Worm (Caenorhabditis elegans) whole organism, L4 larva: ENCODE results near the gene cnx-1.

Experiments used
- F49E8.2 ChIP-seq: sonication (generic microtip); optimal IDR thresholded peaks from 2 replicates; lab custom pipeline; 2016; ENCODE audit warnings: missing compliant biosample characterization, mild to moderate bottlenecking, missing genetic modification characterization, borderline replicate concordance
- R02D3.7 ChIP-seq: fragments of 150-350 bp; sonication (generic microtip); optimal IDR thresholded peaks from 3 replicates; lab custom pipeline; 2014; ENCODE audit warnings: missing biosample characterization, missing genetic modification characterization
- egl-27 ChIP-seq: sonication (generic microtip); optimal IDR thresholded peaks from 3 replicates; lab custom pipeline; 2017; ENCODE audit warnings: missing biosample characterization, missing genetic modification reagents, missing genetic modification characterization
- hlh-30 ChIP-seq: sonication (generic microtip); optimal IDR thresholded peaks from 2 replicates; lab custom pipeline; 2017; ENCODE audit warnings: antibody characterized with exemption, mild to moderate bottlenecking, missing genetic modification characterization, missing compliant biosample characterization; ENCODE audit not compliant: insufficient read depth
- nhr-10 ChIP-seq: fragments of 150-350 bp; optimal IDR thresholded peaks from 2 replicates; lab custom pipeline; 2014; ENCODE audit warnings: missing biosample characterization, missing genetic modification characterization
- nhr-28 ChIP-seq: fragments of 150-350 bp; optimal IDR thresholded peaks from 2 replicates; lab custom pipeline; 2014; ENCODE audit warnings: missing biosample characterization, missing genetic modification characterization
- pha-4 ChIP-seq, 2 experiments: fragments of 150-350 bp in 1 of 2; fragments of 200-800 bp in 1 of 2; sonication (Bioruptor generic) in 1 of 2; IDR thresholded peaks in 1 of 2; optimal IDR thresholded peaks in 1 of 2; 2 replicates each; pipeline versions ENCODE4 v1.3.6 to Lab custom; 2014 to 2022; ENCODE audit warnings: missing genetic modification characterization in 2 of 2, missing genetic modification reagents in 2 of 2, missing biosample characterization in 1 of 2, missing compliant biosample characterization in 1 of 2
- rbr-2 ChIP-seq: sonication (generic microtip); optimal IDR thresholded peaks from 2 replicates; lab custom pipeline; 2016; ENCODE audit warnings: missing genotype, missing genetic modification characterization, missing compliant biosample characterization
- unc-39 ChIP-seq: sonication (generic microtip); optimal IDR thresholded peaks from 2 replicates; lab custom pipeline; 2017; ENCODE audit warnings: missing biosample characterization, missing genetic modification characterization
- unc-62 ChIP-seq, 3 experiments: fragments of 150-350 bp in 1 of 3; sonication (generic microtip); optimal IDR thresholded peaks in 2 of 3; peaks in 1 of 3; 1 replicate in 1 of 3; 2 replicates in 2 of 3; lab custom pipeline; 2014 to 2017; ENCODE audit warnings: missing biosample characterization in 3 of 3, missing genetic modification characterization in 3 of 3, missing genetic modification reagents in 3 of 3, missing genotype in 1 of 3

DNA sequence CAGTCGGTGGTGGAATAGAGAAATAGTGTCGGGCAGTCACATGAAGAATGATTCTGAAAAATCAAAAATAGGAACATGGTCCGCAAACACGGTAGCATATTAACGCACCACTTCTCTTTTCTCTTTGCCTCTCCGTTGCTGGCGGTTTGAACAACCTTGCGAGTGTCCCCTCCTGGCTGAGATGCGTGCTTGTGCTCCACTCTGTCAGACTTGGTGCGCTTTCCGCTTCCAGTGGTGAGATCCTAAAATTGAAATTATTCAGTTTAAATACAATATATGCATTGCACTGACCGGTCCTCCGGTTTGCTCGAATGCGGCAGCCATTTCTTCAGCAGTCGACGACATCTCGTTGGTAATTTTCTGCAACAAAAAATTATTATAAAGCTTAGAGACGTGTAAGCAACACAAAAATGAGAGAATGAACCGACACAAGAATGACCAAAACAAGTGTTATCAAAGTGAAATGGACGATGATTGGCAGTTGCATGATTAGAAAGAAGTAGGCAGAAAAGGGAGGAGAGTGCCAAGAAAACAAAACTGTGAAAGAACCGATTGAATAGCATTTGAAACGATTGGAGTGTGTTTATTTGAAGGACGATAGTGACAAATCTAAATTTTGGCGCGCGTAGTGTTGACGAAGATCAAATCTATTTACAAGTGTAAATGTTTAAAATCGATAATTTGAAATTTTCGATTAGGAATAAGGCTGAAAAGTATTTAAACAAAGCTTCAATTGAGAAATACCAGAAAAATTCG is 8.3 kb upstream of the cnx-1 start, which contains the start of gene ZK632.9:
- TF ChIP-seq hlh-30 (tag; lab: Kevin White, UChicago) (no peak), unc-62 (GFP tag; optimal IDR thresholded peaks at IDR 0.05 in 1 of 2; lab: Kevin White, UChicago) (peak in 1 of 2 experiments; percentile 56), unc-62 (tag; optimal IDR thresholded peaks at IDR 0.05; lab: Kevin White, UChicago) (no peak), F49E8.2 (tag; lab: Kevin White, UChicago) (no peak), unc-39 (no peak), pha-4 (GFP tag; IDR thresholded peaks at IDR 0.05; lab: Robert Waterston, UW) (0 out of 2 replicates have a peak, but pooled peaks have one; percentile 32), pha-4 (tag; optimal IDR thresholded peaks at IDR 0.05; lab: Kevin White, UChicago) (no peak), egl-27 (tag; lab: Kevin White, UChicago) (no peak), R02D3.7 (tag; lab: Kevin White, UChicago) (no peak), rbr-2 (tag; lab: Kevin White, UChicago) (no peak), nhr-10 (no peak), nhr-28 (tag; lab: Kevin White, UChicago) (peak; percentile 63)
